Fruit fly (Drosophila melanogaster) whole organism, adult: ENCODE measurements around the gene CG33331.

Experiments
- CG11617 ChIP-seq: fragments of 200-800 bp; sonication (Bioruptor generic); optimal IDR thresholded peaks from 2 replicates; lab custom pipeline; 2017; ENCODE audit warnings: mild to moderate bottlenecking, missing biosample characterization, missing genetic modification reagents, missing genetic modification characterization
- CG12768 ChIP-seq: fragments of 200-800 bp; sonication (Bioruptor generic); optimal IDR thresholded peaks from 2 replicates; lab custom pipeline; 2017; ENCODE audit warnings: missing biosample characterization, missing genetic modification characterization, mild to moderate bottlenecking, moderate library complexity, missing genetic modification reagents
- CG14711 ChIP-seq: fragments of 200-800 bp; sonication (Bioruptor generic); optimal IDR thresholded peaks from 2 replicates; lab custom pipeline; 2018; ENCODE audit warnings: missing biosample characterization, mild to moderate bottlenecking, missing genetic modification characterization, moderate library complexity
- CG1620 ChIP-seq: fragments of 200-800 bp; sonication (Bioruptor generic); optimal IDR thresholded peaks from 2 replicates; lab custom pipeline; 2016; ENCODE audit warnings: missing biosample characterization, missing genetic modification characterization
- CG33017 ChIP-seq: fragments of 200-800 bp; sonication (Bioruptor generic); optimal IDR thresholded peaks from 2 replicates; lab custom pipeline; 2018; ENCODE audit warnings: missing biosample characterization, mild to moderate bottlenecking, missing genetic modification characterization, moderate library complexity
- CG5204 ChIP-seq: fragments of 200-800 bp; sonication (Bioruptor generic); optimal IDR thresholded peaks from 2 replicates; lab custom pipeline; 2016; ENCODE audit warnings: missing biosample characterization, missing genetic modification characterization
- CG7045 ChIP-seq: fragments of 200-800 bp; sonication (Bioruptor generic); optimal IDR thresholded peaks from 2 replicates; lab custom pipeline; 2017; ENCODE audit warnings: missing biosample characterization, mild to moderate bottlenecking, missing genetic modification characterization
- CG7101 ChIP-seq: fragments of 200-800 bp; sonication (Bioruptor generic); optimal IDR thresholded peaks from 2 replicates; lab custom pipeline; 2018; ENCODE audit warnings: missing biosample characterization, mild to moderate bottlenecking, missing genetic modification characterization, moderate library complexity
- Clk ChIP-seq: fragments of 200-800 bp; sonication (Bioruptor generic); optimal IDR thresholded peaks from 2 replicates; lab custom pipeline; 2017; ENCODE audit warnings: missing biosample characterization, missing genetic modification characterization
- Crg-1 ChIP-seq: fragments of 200-800 bp; sonication (Bioruptor generic); optimal IDR thresholded peaks from 2 replicates; lab custom pipeline; 2016; ENCODE audit warnings: missing biosample characterization, missing genetic modification characterization
- Hr96 ChIP-seq: fragments of 200-800 bp; sonication (Bioruptor generic); optimal IDR thresholded peaks from 2 replicates; lab custom pipeline; 2016; ENCODE audit warnings: missing biosample characterization, missing genetic modification characterization
- Mnt ChIP-seq: fragments of 200-800 bp; sonication (Bioruptor generic); optimal IDR thresholded peaks from 2 replicates; lab custom pipeline; 2016; ENCODE audit warnings: missing biosample characterization, mild to moderate bottlenecking, missing genetic modification characterization
- bab1 ChIP-seq: fragments of 200-800 bp; sonication (Bioruptor generic); optimal IDR thresholded peaks from 3 replicates; lab custom pipeline; 2019; ENCODE audit warnings: missing biosample characterization, mild to moderate bottlenecking, missing genetic modification characterization, moderate library complexity
- cic ChIP-seq: fragments of 200-800 bp; sonication (Bioruptor generic); optimal IDR thresholded peaks from 2 replicates; lab custom pipeline; 2017; ENCODE audit warnings: missing biosample characterization, mild to moderate bottlenecking, missing genetic modification characterization, moderate library complexity
- cnc ChIP-seq, 2 experiments: fragments of >200 bp; optimal IDR thresholded peaks; 2 replicates each; lab custom pipeline; 2017
- kay ChIP-seq: fragments of 200-800 bp; sonication (Bioruptor generic); peaks from one replicate; lab custom pipeline; 2016; ENCODE audit warnings: missing biosample characterization, missing genetic modification characterization, borderline replicate concordance
- ovo ChIP-seq: fragments of 200-800 bp; sonication (Bioruptor generic); optimal IDR thresholded peaks from 2 replicates; lab custom pipeline; 2016; ENCODE audit warnings: missing biosample characterization, missing genetic modification characterization
- pad ChIP-seq: fragments of 200-800 bp; sonication (Bioruptor generic); optimal IDR thresholded peaks from 3 replicates; lab custom pipeline; 2017; ENCODE audit warnings: missing biosample characterization, missing genetic modification characterization, mild to moderate bottlenecking, moderate library complexity, missing genetic modification reagents
- tj ChIP-seq: fragments of 200-800 bp; sonication (Bioruptor generic); optimal IDR thresholded peaks from 3 replicates; lab custom pipeline; 2017; ENCODE audit warnings: missing biosample characterization, mild to moderate bottlenecking, missing genetic modification characterization, moderate library complexity
- toe ChIP-seq: fragments of 200-800 bp; sonication (Bioruptor generic); optimal IDR thresholded peaks from 2 replicates; lab custom pipeline; 2016; ENCODE audit warnings: missing biosample characterization, missing genetic modification characterization

CG33331 gene

dm6 chr3R:14879207-14879863, 6.9 kb upstream of the CG33331 start, which contains the start of gene CG3631:
CG3631 (plus strand) TSS chr3R:14879457.
- TF ChIP-seq Clk (GFP tag; lab: Kevin White, UChicago) (no peak), Mnt (peak; percentile 94), CG33017 (tag; lab: Kevin White, UChicago) (no peak), bab1 (GFP tag; lab: Kevin White, UChicago) (peak; percentile 21), cic (GFP tag; lab: Kevin White, UChicago) (no peak)

dm6 chr3R:14880861-14881260, 5.4 kb upstream of the CG33331 start:
- no peak for TF ChIP-seq cic (GFP tag; lab: Kevin White, UChicago)
- TF ChIP-seq CG14711, result no peak
- TF ChIP-seq Clk (GFP tag; lab: Kevin White, UChicago), result no peak
- no peak for TF ChIP-seq ovo (GFP tag; lab: Kevin White, UChicago)
- TF ChIP-seq tj, result no peak
- no peak for TF ChIP-seq CG12768
- no peak for TF ChIP-seq Hr96
- no peak for TF ChIP-seq CG7101
- TF ChIP-seq CG33017 (tag; lab: Kevin White, UChicago), result no peak
- TF ChIP-seq bab1 (GFP tag; lab: Kevin White, UChicago), result no peak
- TF ChIP-seq cnc (optimal IDR thresholded peaks at IDR 0.05; lab: Kevin White, UChicago), result no peak
- TF ChIP-seq Crg-1 (GFP tag; lab: Kevin White, UChicago), result no peak
- TF ChIP-seq CG7045, result no peak
- TF ChIP-seq kay, result no peak
- no peak for TF ChIP-seq CG1620
- TF ChIP-seq CG11617 (GFP tag; lab: Kevin White, UChicago), result no peak
- TF ChIP-seq toe (GFP tag; lab: Kevin White, UChicago), result no peak
- no peak for TF ChIP-seq Mnt
- no peak for TF ChIP-seq pad (GFP tag; lab: Kevin White, UChicago)
- TF ChIP-seq CG5204 (GFP tag; lab: Kevin White, UChicago), result no peak

dm6 chr3R:14890064-14890709, 3.9 kb downstream of the CG33331 start, which contains the start of the genes CycC and UQCR-C1:
CycC (minus strand) TSS chr3R:14890205.
UQCR-C1 (plus strand) TSS chr3R:14890231.
- TF ChIP-seq CG7101, result peak; percentile 19
- peak; percentile 70 for TF ChIP-seq bab1 (GFP tag; lab: Kevin White, UChicago)
- TF ChIP-seq CG11617 (GFP tag; lab: Kevin White, UChicago), result no peak
- no peak for TF ChIP-seq kay
- no peak for TF ChIP-seq Crg-1 (GFP tag; lab: Kevin White, UChicago)
- no peak for TF ChIP-seq Mnt
- TF ChIP-seq CG1620, result no peak
- no peak for TF ChIP-seq CG5204 (GFP tag; lab: Kevin White, UChicago)
- TF ChIP-seq CG14711, result no peak

dm6 chr3R:14893791-14894782, 7.8 kb downstream of the CG33331 start, which contains the start of gene Dph2:
Dph2 (minus strand) TSS chr3R:14893954.
- no peak for TF ChIP-seq cnc (optimal IDR thresholded peaks at IDR 0.05; lab: Kevin White, UChicago)
- peak; percentile 88 for TF ChIP-seq CG33017 (tag; lab: Kevin White, UChicago)
- peak; percentile 46 for TF ChIP-seq Mnt
- peak; percentile 42 for TF ChIP-seq CG1620
- TF ChIP-seq CG12768, result no peak
- TF ChIP-seq CG7045, result peak; percentile 71
- TF ChIP-seq CG5204 (GFP tag; lab: Kevin White, UChicago), result no peak
- TF ChIP-seq pad (GFP tag; lab: Kevin White, UChicago), result no peak
- peak; percentile 89 for TF ChIP-seq CG7101
- no peak for TF ChIP-seq cic (GFP tag; lab: Kevin White, UChicago)
- TF ChIP-seq bab1 (GFP tag; lab: Kevin White, UChicago), result peak; percentile 40
- TF ChIP-seq CG11617 (GFP tag; lab: Kevin White, UChicago), result peak; percentile 53
- TF ChIP-seq toe (GFP tag; lab: Kevin White, UChicago), result no peak
- no peak for TF ChIP-seq ovo (GFP tag; lab: Kevin White, UChicago)
- no peak for TF ChIP-seq Hr96
- TF ChIP-seq kay, result no peak
- peak; percentile 82 for TF ChIP-seq tj
- TF ChIP-seq CG14711, result peak; percentile 81
- no peak for TF ChIP-seq Crg-1 (GFP tag; lab: Kevin White, UChicago)
- TF ChIP-seq Clk (GFP tag; lab: Kevin White, UChicago), result no peak

- no peak for TF ChIP-seq CG7045
- TF ChIP-seq CG11617 (GFP tag; lab: Kevin White, UChicago), result no peak
- TF ChIP-seq CG14711, result no peak
- no peak for TF ChIP-seq CG33017 (tag; lab: Kevin White, UChicago)
- TF ChIP-seq ovo (GFP tag; lab: Kevin White, UChicago), result no peak
- no peak for TF ChIP-seq tj
- TF ChIP-seq toe (GFP tag; lab: Kevin White, UChicago), result no peak
- TF ChIP-seq cnc (optimal IDR thresholded peaks at IDR 0.05; lab: Kevin White, UChicago), result no peak
- no peak for TF ChIP-seq pad (GFP tag; lab: Kevin White, UChicago)
- TF ChIP-seq cic (GFP tag; lab: Kevin White, UChicago), result no peak
- no peak for TF ChIP-seq bab1 (GFP tag; lab: Kevin White, UChicago)
- no peak for TF ChIP-seq Hr96
- TF ChIP-seq CG1620, result no peak
Measured at dm6 chr3R:14894783-14894883, 8.4 kb downstream of the CG33331 start, which contains the start of gene CG14860. CG14860 (plus strand) TSS chr3R:14894784.
